Worm (Caenorhabditis elegans): ENCODE results near the gene C47G2.4.

C47G2.4 gene

DNA sequence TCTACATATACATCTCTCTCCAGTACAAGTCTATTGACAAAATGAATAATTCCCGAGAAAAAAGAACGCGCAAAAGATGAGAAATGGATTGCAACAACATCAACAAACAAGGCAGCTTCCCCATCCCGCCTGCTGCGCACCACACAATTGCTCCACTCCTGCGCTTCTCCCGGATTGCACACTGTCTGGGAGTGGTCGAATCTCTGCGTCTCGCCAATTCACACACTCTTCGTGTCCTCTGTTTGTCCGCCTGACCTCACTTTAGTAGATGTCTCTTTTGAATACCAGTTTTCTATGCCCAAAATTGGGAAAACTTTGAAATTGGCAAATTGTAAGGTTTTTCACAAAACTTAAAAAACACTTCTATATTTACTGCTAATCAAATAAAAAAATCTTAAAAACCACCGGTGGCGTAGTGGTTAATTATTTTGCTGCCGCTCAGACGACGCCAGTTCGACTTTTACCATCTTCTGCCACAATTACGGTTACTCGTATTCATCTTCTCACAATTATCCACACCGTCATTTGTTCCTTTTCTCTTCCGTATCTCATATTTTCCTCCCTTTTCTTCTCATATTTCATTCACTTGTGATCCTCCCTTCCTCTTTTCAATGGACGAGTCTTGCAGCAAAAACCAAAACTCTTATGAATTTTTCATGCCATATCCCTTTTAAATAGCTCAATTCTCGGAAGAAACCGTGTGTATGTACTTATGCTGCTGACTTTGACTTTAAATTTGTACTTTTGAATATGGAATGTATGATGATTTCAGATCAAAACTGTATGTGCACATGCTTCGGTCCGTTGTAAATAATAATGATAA lies 12.4 kb upstream of the C47G2.4 start, which contains the start of gene rsf-1:
rsf-1 (plus strand) TSS at position 773 of the 823 bp plus-strand sequence.
- no peak for TF ChIP-seq mbf-1 (tag; optimal IDR thresholded peaks at IDR 0.05)
- no peak for TF ChIP-seq ceh-82 (tag; optimal IDR thresholded peaks at IDR 0.05)
- TF ChIP-seq lsy-2 (tag; optimal IDR thresholded peaks at IDR 0.05), result peak in 1 of 2 experiments; percentile 25
- TF ChIP-seq ZK546.5 (tag; optimal IDR thresholded peaks at IDR 0.05), result no peak
- peak in 1 of 2 experiments; percentile 7 for TF ChIP-seq mdl-1 (tag; optimal IDR thresholded peaks at IDR 0.05)
- TF ChIP-seq dmd-4 (tag; optimal IDR thresholded peaks at IDR 0.05), result no peak
- no peak for TF ChIP-seq mab-5 (tag; optimal IDR thresholded peaks at IDR 0.05)
- no peak for TF ChIP-seq alr-1 (tag; optimal IDR thresholded peaks at IDR 0.05)
- peak; percentile 32 for TF ChIP-seq nhr-129 (tag; optimal IDR thresholded peaks at IDR 0.05)
- TF ChIP-seq F13H6.1 (tag; optimal IDR thresholded peaks at IDR 0.05), result peak; percentile 58
- TF ChIP-seq C34F6.9 (tag; optimal IDR thresholded peaks at IDR 0.05), result peak; percentile 41
- TF ChIP-seq blmp-1 (tag; optimal IDR thresholded peaks at IDR 0.05; ENCODE audit: insufficient read depth), result no peak
- TF ChIP-seq unc-55 (GFP tag; optimal IDR thresholded peaks at IDR 0.05), result peak; percentile 39
- TF ChIP-seq sma-9 (GFP tag; optimal IDR thresholded peaks at IDR 0.05), result peak; percentile 30
- no peak for TF ChIP-seq sma-9 (tag; optimal IDR thresholded peaks at IDR 0.05)

DNA sequence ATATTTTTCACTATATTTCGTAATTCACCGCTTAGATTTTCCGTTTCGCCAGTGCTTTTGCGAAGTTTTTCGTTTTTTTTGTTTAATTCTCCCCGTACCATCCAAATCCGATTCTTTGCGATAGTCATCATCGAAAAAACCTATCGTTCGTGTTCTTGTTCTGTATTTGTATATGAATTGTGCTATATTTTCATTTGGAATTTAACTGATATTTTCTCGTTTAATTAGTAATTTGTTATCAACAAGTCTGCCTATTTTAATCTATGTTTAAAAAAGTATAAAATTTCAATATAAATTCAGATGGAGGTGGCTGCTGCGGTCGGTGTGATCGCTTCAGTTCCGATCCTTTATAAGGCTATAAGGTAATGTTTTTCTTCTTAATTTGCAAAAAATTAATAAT lies 9.2 kb upstream of the C47G2.4 start, which contains the start of gene samp-1:
samp-1 (plus strand) TSS at position 301 of the 400 bp plus-strand sequence.
- TF ChIP-seq peb-1 (tag; optimal IDR thresholded peaks at IDR 0.05) (no peak), ceh-82 (tag; optimal IDR thresholded peaks at IDR 0.05) (no peak), dmd-4 (tag; optimal IDR thresholded peaks at IDR 0.05) (no peak), nhr-11 (tag; optimal IDR thresholded peaks at IDR 0.05) (no peak), sma-9 (GFP tag; optimal IDR thresholded peaks at IDR 0.05) (no peak), sma-9 (tag; optimal IDR thresholded peaks at IDR 0.05) (no peak), elt-1 (tag; optimal IDR thresholded peaks at IDR 0.05) (no peak), sma-3 (GFP tag; optimal IDR thresholded peaks at IDR 0.05) (no peak), C34F6.9 (tag; optimal IDR thresholded peaks at IDR 0.05) (no peak), R02D3.7 (tag; optimal IDR thresholded peaks at IDR 0.05) (no peak), egl-27 (tag; optimal IDR thresholded peaks at IDR 0.05) (no peak), unc-55 (GFP tag; optimal IDR thresholded peaks at IDR 0.05) (no peak), ceh-16 (tag; optimal IDR thresholded peaks at IDR 0.05) (no peak), mab-5 (tag; optimal IDR thresholded peaks at IDR 0.05) (no peak), nhr-10 (tag; optimal IDR thresholded peaks at IDR 0.05) (no peak), nhr-25 (tag; optimal IDR thresholded peaks at IDR 0.05) (no peak), lsy-2 (tag; optimal IDR thresholded peaks at IDR 0.05) (no peak), snpc-4 (tag; optimal IDR thresholded peaks at IDR 0.05) (no peak), F13H6.1 (tag; optimal IDR thresholded peaks at IDR 0.05) (no peak)

DNA sequence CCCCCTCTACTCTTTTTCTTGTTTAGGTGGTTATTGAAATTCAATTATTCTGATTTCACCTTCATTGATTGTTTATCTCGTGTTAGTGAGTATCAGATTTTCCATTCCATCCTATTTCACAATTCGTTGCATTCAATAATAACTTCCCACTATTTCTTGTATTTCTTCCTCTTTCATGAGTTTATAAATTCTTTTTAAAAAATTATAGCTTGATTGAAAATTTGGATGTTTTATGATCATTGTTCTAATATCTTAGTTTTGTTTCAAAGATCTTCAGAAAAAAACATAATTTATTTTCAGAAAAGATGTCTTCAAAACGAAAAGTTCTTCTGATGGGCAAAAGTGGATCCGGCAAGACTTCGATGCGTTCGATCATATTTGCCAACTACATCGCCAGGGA lies 7.7 kb upstream of the C47G2.4 start, which contains the start of gene raga-1:
raga-1 (plus strand) TSS at position 301 of the 400 bp plus-strand sequence.
- TF ChIP-seq ztf-11 (tag; optimal IDR thresholded peaks at IDR 0.05) (no peak), nhr-77 (tag; optimal IDR thresholded peaks at IDR 0.05) (no peak), zag-1 (tag; optimal IDR thresholded peaks at IDR 0.05) (no peak)

DNA sequence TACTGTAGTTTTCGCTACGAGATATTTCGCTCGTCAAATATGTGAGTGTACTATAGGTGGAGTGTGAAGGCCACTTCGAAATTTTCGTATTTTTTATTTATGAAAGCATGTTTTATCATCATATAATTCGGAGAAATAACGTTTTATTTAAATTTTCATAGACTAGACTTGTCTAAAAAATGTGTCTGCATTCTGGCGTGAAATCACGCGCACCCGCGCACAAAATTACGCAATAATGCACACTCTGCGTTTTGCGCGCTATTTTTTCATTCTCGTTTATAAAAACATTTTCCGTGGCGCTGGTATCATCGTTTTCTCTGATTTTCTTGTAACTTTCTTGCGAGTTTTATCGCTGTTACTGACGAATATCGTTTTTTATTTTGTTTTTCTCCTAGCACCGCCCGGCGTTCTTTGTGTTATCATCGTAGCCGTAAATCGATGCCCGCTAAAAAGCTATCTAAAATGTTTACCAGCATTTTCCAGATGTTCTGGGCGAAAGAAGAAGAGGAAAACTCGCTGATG lies 3.9 kb upstream of the C47G2.4 start, which contains the start of gene saps-1:
saps-1 (plus strand) TSS at position 472 of the 522 bp plus-strand sequence.
- TF ChIP-seq unc-55 (GFP tag; optimal IDR thresholded peaks at IDR 0.05), result peak; percentile 25
- no peak for TF ChIP-seq lin-39 (tag; optimal IDR thresholded peaks at IDR 0.05)
- peak; percentile 10 for TF ChIP-seq C34F6.9 (tag; optimal IDR thresholded peaks at IDR 0.05)
- no peak for TF ChIP-seq mab-5 (tag; optimal IDR thresholded peaks at IDR 0.05)
- TF ChIP-seq nhr-129 (tag; optimal IDR thresholded peaks at IDR 0.05), result peak; percentile 25
- no peak for TF ChIP-seq mbf-1 (tag; optimal IDR thresholded peaks at IDR 0.05)
- TF ChIP-seq snpc-4 (tag; optimal IDR thresholded peaks at IDR 0.05), result no peak
- TF ChIP-seq gmeb-1 (tag; optimal IDR thresholded peaks at IDR 0.05), result peak; percentile 35
- TF ChIP-seq ZK546.5 (tag; optimal IDR thresholded peaks at IDR 0.05), result no peak
- no peak for TF ChIP-seq ama-1 (optimal IDR thresholded peaks at IDR 0.05)
- no peak for TF ChIP-seq ztf-11 (tag; optimal IDR thresholded peaks at IDR 0.05)
- peak; percentile 31 for TF ChIP-seq fos-1 (tag; optimal IDR thresholded peaks at IDR 0.05)
- TF ChIP-seq ztf-1 (GFP tag; conservative IDR thresholded peaks at IDR 0.05), result no peak
- TF ChIP-seq lsy-2 (tag; optimal IDR thresholded peaks at IDR 0.05), result peak in 1 of 2 experiments; percentile 36
- TF ChIP-seq unc-39 (tag; optimal IDR thresholded peaks at IDR 0.05), result no peak
- TF ChIP-seq sem-4 (tag; optimal IDR thresholded peaks at IDR 0.05), result no peak
